Fruit fly (Drosophila melanogaster) whole organism, prepupa: ENCODE data around the gene CG9312.

ENCODE experiments used
- CG11294 ChIP-seq: fragments of 200-800 bp; sonication (Bioruptor generic); IDR thresholded peaks from 2 replicates; pipeline ENCODE4 v1.3.6; 2022; ENCODE audit warnings: missing biosample characterization, missing genetic modification characterization
- CG3032 ChIP-seq: fragments of 200-800 bp; optimal IDR thresholded peaks from 2 replicates; lab custom pipeline; 2019; ENCODE audit warnings: missing biosample characterization, mild to moderate bottlenecking, missing genetic modification characterization, moderate library complexity
- CG34406 ChIP-seq: fragments of 200-800 bp; sonication (Bioruptor generic); optimal IDR thresholded peaks from 3 replicates; lab custom pipeline; 2016; ENCODE audit warnings: missing biosample characterization, missing genetic modification characterization
- CG7368 ChIP-seq: fragments of 200-800 bp; sonication (Bioruptor generic); optimal IDR thresholded peaks from 3 replicates; lab custom pipeline; 2016; ENCODE audit warnings: missing biosample characterization, missing genetic modification characterization
- Hr4 ChIP-seq: fragments of 200-800 bp; sonication (Bioruptor generic); optimal IDR thresholded peaks from 3 replicates; lab custom pipeline; 2016; ENCODE audit warnings: missing biosample characterization, missing genetic modification characterization
- Lpt ChIP-seq: fragments of 200-800 bp; sonication (Bioruptor generic); optimal IDR thresholded peaks from 3 replicates; lab custom pipeline; 2016; ENCODE audit warnings: missing biosample characterization, missing genetic modification characterization
- cyc ChIP-seq: fragments of 200-800 bp; sonication (Bioruptor generic); optimal IDR thresholded peaks from 3 replicates; lab custom pipeline; 2016; ENCODE audit warnings: missing biosample characterization, missing genetic modification characterization
- eg ChIP-seq: fragments of 200-800 bp; sonication (Bioruptor generic); IDR thresholded peaks from 3 replicates; pipeline ENCODE4 v1.3.6; 2022; ENCODE audit warnings: missing biosample characterization, missing genetic modification characterization
- fd59A ChIP-seq: fragments of 200-800 bp; sonication (Bioruptor generic); optimal IDR thresholded peaks from 2 replicates; lab custom pipeline; 2017; ENCODE audit warnings: missing biosample characterization, mild to moderate bottlenecking, missing genetic modification characterization, missing genetic modification reagents
- net ChIP-seq: fragments of 200-800 bp; sonication (Bioruptor generic); optimal IDR thresholded peaks from 3 replicates; lab custom pipeline; 2016; ENCODE audit warnings: missing biosample characterization, missing genetic modification characterization
- svp ChIP-seq: fragments of 200-800 bp; sonication (Bioruptor generic); peaks from one replicate; lab custom pipeline; 2016; ENCODE audit warnings: missing biosample characterization, missing genetic modification characterization

- TF ChIP-seq net (GFP tag; lab: Kevin White, UChicago) (no peak), Hr4 (no peak), fd59A (GFP tag; lab: Kevin White, UChicago) (no peak), CG34406 (GFP tag; lab: Kevin White, UChicago) (no peak), CG11294 (GFP tag; lab: Robert Waterston, UW) (no peak), eg (no peak), CG7368 (no peak), cyc (GFP tag; lab: Kevin White, UChicago) (no peak), Lpt (GFP tag; lab: Kevin White, UChicago) (no peak), svp (no peak), CG3032 (tag; lab: Kevin White, UChicago) (no peak)
Measured at dm6 chr3R:13801184-13802056, 35.9 kb downstream of the CG9312 start.
